Worm (Caenorhabditis elegans) whole organism, midembryonic: ENCODE results near the gene M05D6.1.

Experiments
- T22C8.4 ChIP-seq: fragments of 200-800 bp; sonication (Bioruptor generic); IDR thresholded peaks from 2 replicates; pipeline ENCODE4 v1.3.6; 2022; ENCODE audit warnings: missing genetic modification characterization, missing compliant biosample characterization
- cog-1 ChIP-seq: sonication (generic microtip); optimal IDR thresholded peaks from 2 replicates; lab custom pipeline; 2016; ENCODE audit warnings: missing genetic modification characterization, missing compliant biosample characterization
- flt-1 ChIP-seq: fragments of 200-800 bp; sonication (Bioruptor generic); IDR thresholded peaks from 2 replicates; pipeline ENCODE4 v1.3.6; 2022; ENCODE audit warnings: missing genetic modification characterization, missing compliant biosample characterization
- klf-2 ChIP-seq: fragments of 200-800 bp; sonication (Bioruptor generic); conservative IDR thresholded peaks from 2 replicates; pipeline ENCODE4 v1.3.6; 2022; ENCODE audit warnings: missing genetic modification reagents, missing genetic modification characterization, missing compliant biosample characterization
- med-1 ChIP-seq: sonication (generic microtip); optimal IDR thresholded peaks from 2 replicates; lab custom pipeline; 2017; ENCODE audit warnings: missing genetic modification characterization, mild to moderate bottlenecking, missing compliant biosample characterization, antibody characterized with exemption, missing genetic modification reagents; ENCODE audit not compliant: insufficient read depth
- ref-1 ChIP-seq: fragments of 200-800 bp; sonication (Bioruptor generic); conservative IDR thresholded peaks from 2 replicates; pipeline ENCODE4 v1.3.6; 2022; ENCODE audit warnings: missing genetic modification reagents, missing genetic modification characterization, missing compliant biosample characterization
- ztf-29 ChIP-seq: fragments of 200-800 bp; sonication (Bioruptor generic); IDR thresholded peaks from 2 replicates; pipeline ENCODE4 v1.3.6; 2022; ENCODE audit warnings: missing genetic modification reagents, missing genetic modification characterization, missing compliant biosample characterization

- no peak for TF ChIP-seq ztf-29 (GFP tag; lab: Robert Waterston, UW)
- no peak for TF ChIP-seq med-1 (GFP tag; lab: Kevin White, UChicago)
- no peak for TF ChIP-seq ref-1 (GFP tag; lab: Robert Waterston, UW)
- no peak for TF ChIP-seq T22C8.4 (GFP tag; lab: Robert Waterston, UW)
- TF ChIP-seq klf-2 = no peak
- TF ChIP-seq cog-1 (tag; lab: Kevin White, UChicago) = no peak
- TF ChIP-seq flt-1 (GFP tag; lab: Robert Waterston, UW) = no peak
Observed at ce11 chrII:8440097-8440496, 35.1 kb downstream of the M05D6.1 start.
